Worm (Caenorhabditis elegans) whole organism, midembryonic: Measurements from ENCODE around the gene F32G8.2.

Experiments
- T22C8.4 ChIP-seq: fragments of 200-800 bp; sonication (Bioruptor generic); IDR thresholded peaks from 2 replicates; pipeline ENCODE4 v1.3.6; 2022; ENCODE audit warnings: missing genetic modification characterization, missing compliant biosample characterization
- cog-1 ChIP-seq: sonication (generic microtip); optimal IDR thresholded peaks from 2 replicates; lab custom pipeline; 2016; ENCODE audit warnings: missing genetic modification characterization, missing compliant biosample characterization
- flt-1 ChIP-seq: fragments of 200-800 bp; sonication (Bioruptor generic); IDR thresholded peaks from 2 replicates; pipeline ENCODE4 v1.3.6; 2022; ENCODE audit warnings: missing genetic modification characterization, missing compliant biosample characterization
- klf-2 ChIP-seq: fragments of 200-800 bp; sonication (Bioruptor generic); conservative IDR thresholded peaks from 2 replicates; pipeline ENCODE4 v1.3.6; 2022; ENCODE audit warnings: missing genetic modification reagents, missing genetic modification characterization, missing compliant biosample characterization
- med-1 ChIP-seq: sonication (generic microtip); optimal IDR thresholded peaks from 2 replicates; lab custom pipeline; 2017; ENCODE audit warnings: missing genetic modification characterization, mild to moderate bottlenecking, missing compliant biosample characterization, antibody characterized with exemption, missing genetic modification reagents; ENCODE audit not compliant: insufficient read depth
- ref-1 ChIP-seq: fragments of 200-800 bp; sonication (Bioruptor generic); conservative IDR thresholded peaks from 2 replicates; pipeline ENCODE4 v1.3.6; 2022; ENCODE audit warnings: missing genetic modification reagents, missing genetic modification characterization, missing compliant biosample characterization
- tab-1 ChIP-seq: fragments of 200-800 bp; sonication (Bioruptor generic); IDR thresholded peaks from 2 replicates; pipeline ENCODE4 v1.3.6; 2022; ENCODE audit warnings: missing genetic modification characterization, missing compliant biosample characterization
- ztf-23 ChIP-seq: fragments of 200-800 bp; sonication (Bioruptor generic); IDR thresholded peaks from 2 replicates; pipeline ENCODE4 v1.3.6; 2022; ENCODE audit warnings: missing genetic modification reagents, missing genetic modification characterization, missing compliant biosample characterization
- ztf-29 ChIP-seq: fragments of 200-800 bp; sonication (Bioruptor generic); IDR thresholded peaks from 2 replicates; pipeline ENCODE4 v1.3.6; 2022; ENCODE audit warnings: missing genetic modification reagents, missing genetic modification characterization, missing compliant biosample characterization

DNA sequence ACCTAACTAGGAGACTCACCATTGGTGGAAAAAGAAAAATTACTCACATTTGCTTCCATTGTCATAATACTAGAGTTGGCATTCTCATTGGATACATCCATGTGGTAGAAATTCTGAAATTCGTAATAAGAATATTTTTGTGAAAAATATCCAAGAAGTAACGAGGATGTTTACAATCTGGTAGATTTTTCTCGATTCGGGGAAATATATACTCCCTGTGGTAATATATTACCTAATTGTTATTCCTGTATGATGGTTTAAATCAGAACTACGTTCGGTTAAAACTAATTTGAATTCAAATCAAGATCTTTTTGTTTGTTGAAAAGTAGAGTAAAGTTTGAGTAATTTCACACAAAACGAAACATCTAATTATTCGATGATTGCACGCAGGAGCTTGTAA is 836 bp upstream of the F32G8.2 start, which contains the start of gene srd-34:
- no peak for TF ChIP-seq flt-1
- TF ChIP-seq tab-1 (GFP tag; lab: Robert Waterston, UW), result no peak
- TF ChIP-seq ref-1 (GFP tag; lab: Robert Waterston, UW), result no peak
- TF ChIP-seq T22C8.4, result no peak
- TF ChIP-seq cog-1 (tag; lab: Kevin White, UChicago), result no peak
- no peak for TF ChIP-seq med-1
- no peak for TF ChIP-seq klf-2 (GFP tag; lab: Robert Waterston, UW)
- no peak for TF ChIP-seq ztf-29 (GFP tag; lab: Robert Waterston, UW)
- TF ChIP-seq ztf-23 (GFP tag; lab: Robert Waterston, UW), result no peak
